Fruit fly (Drosophila melanogaster) whole organism, wandering third instar larva: ENCODE results near the gene CG34175.

Experiments used
- Abd-B ChIP-seq: fragments of >200 bp; optimal IDR thresholded peaks from 2 replicates; lab custom pipeline; 2017; ENCODE audit warnings: missing biosample characterization, missing genetic modification characterization
- dmrt93B ChIP-seq: fragments of 200-800 bp; sonication (Bioruptor generic); optimal IDR thresholded peaks from 2 replicates; lab custom pipeline; 2018; ENCODE audit warnings: missing biosample characterization, mild to moderate bottlenecking, missing genetic modification characterization
- dsf ChIP-seq: sonication (Bioruptor generic); optimal IDR thresholded peaks from 2 replicates; lab custom pipeline; 2016; ENCODE audit warnings: missing biosample characterization, missing genetic modification characterization, borderline replicate concordance
- foxo ChIP-seq, 2 experiments: fragments of 200-800 bp; sonication (Bioruptor generic); optimal IDR thresholded peaks; 2 replicates in 1 of 2; 3 replicates in 1 of 2; lab custom pipeline; 2016 to 2017; ENCODE audit warnings: missing biosample characterization in 2 of 2, missing genetic modification characterization in 2 of 2
- fru ChIP-seq: fragments of 200-800 bp; sonication (Bioruptor generic); optimal IDR thresholded peaks from 3 replicates; lab custom pipeline; 2016; ENCODE audit warnings: missing biosample characterization, mild to moderate bottlenecking, missing genetic modification characterization
- psq ChIP-seq: fragments of 200-800 bp; sonication (Bioruptor generic); optimal IDR thresholded peaks from 3 replicates; lab custom pipeline; 2017; ENCODE audit warnings: missing biosample characterization, mild to moderate bottlenecking, missing genetic modification characterization, moderate library complexity
- usp ChIP-seq: fragments of >200 bp; optimal IDR thresholded peaks from 2 replicates; lab custom pipeline; 2017; ENCODE audit warnings: missing biosample characterization, missing genetic modification characterization

- TF ChIP-seq psq (no peak), fru (no peak), Abd-B (GFP tag; lab: Kevin White, UChicago) (no peak), foxo (GFP tag; optimal IDR thresholded peaks at IDR 0.05; lab: Kevin White, UChicago) (no peak), usp (GFP tag; lab: Kevin White, UChicago) (no peak), dsf (GFP tag; lab: Kevin White, UChicago) (no peak), dmrt93B (GFP tag; lab: Kevin White, UChicago) (no peak)
These were observed 25.9 kb upstream of the CG34175 start for dm6 chr2L:3371776-3372383.
